Fruit fly (Drosophila melanogaster) ovary, adult (tissue): ENCODE data around the gene CG13384.

Experiments
- CG17801 ChIP-seq: fragments of 200-800 bp; optimal IDR thresholded peaks from 2 replicates; lab custom pipeline; 2019; ENCODE audit warnings: missing biosample characterization, mild to moderate bottlenecking, missing genetic modification characterization, moderate library complexity; ENCODE audit not compliant: partially characterized antibody

Gene CG13384

dm6 chr2L:8437176-8437575 is 52.9 kb downstream of the CG13384 start, which contains the start of the genes D12 and Chrac-14:
D12 (minus strand) TSS chr2L:8437365.
Chrac-14 (plus strand) TSS chr2L:8437405.
- no peak for TF ChIP-seq CG17801 (GFP tag; lab: Kevin White, UChicago)

- no peak for TF ChIP-seq CG17801 (GFP tag; lab: Kevin White, UChicago)
Measured at dm6 chr2L:8438052-8438451, 53.8 kb downstream of the CG13384 start, which contains the start of gene mus201. mus201 (plus strand) TSS chr2L:8438169.
